Worm (Caenorhabditis elegans): ENCODE data around the gene fbxa-141.

Gene fbxa-141

DNA sequence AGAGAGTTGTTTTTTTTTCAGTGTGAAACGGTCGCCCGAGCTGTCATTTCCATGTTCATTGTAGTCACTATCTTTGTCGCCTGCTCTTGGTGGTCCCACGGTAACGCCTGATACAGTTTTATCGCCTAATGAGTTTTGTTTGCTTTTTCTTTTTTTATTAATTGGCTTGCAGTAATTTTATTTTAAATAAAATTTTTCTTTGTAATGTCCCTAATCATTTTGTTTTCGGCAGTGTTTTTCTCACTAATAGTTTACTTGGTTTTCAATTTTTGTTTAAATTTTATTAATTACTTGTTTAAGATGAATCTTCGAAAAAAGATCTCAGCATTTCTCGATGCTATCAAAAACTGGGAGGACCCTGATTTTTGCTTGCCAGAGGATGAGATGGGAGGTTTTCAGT is 47.1 kb downstream of the fbxa-141 start, which contains the start of gene M163.22:
M163.22 (plus strand) TSS at position 301 of the 400 bp plus-strand sequence.
- TF ChIP-seq nhr-12 (tag; optimal IDR thresholded peaks at IDR 0.05) (no peak), mdl-1 (tag; optimal IDR thresholded peaks at IDR 0.05) (no peak), blmp-1 (tag; optimal IDR thresholded peaks at IDR 0.05; ENCODE audit: insufficient read depth) (no peak), ama-1 (optimal IDR thresholded peaks at IDR 0.05) (no peak), lin-13 (GFP tag; optimal IDR thresholded peaks at IDR 0.05) (no peak), C34F6.9 (tag; optimal IDR thresholded peaks at IDR 0.05) (no peak), nhr-25 (tag; optimal IDR thresholded peaks at IDR 0.05) (no peak), sma-3 (GFP tag; optimal IDR thresholded peaks at IDR 0.05) (no peak), unc-55 (GFP tag; optimal IDR thresholded peaks at IDR 0.05) (no peak), crh-2 (tag; optimal IDR thresholded peaks at IDR 0.05) (no peak), nhr-77 (tag; optimal IDR thresholded peaks at IDR 0.05) (no peak), R02D3.7 (tag; optimal IDR thresholded peaks at IDR 0.05) (no peak), sem-4 (tag; optimal IDR thresholded peaks at IDR 0.05) (no peak), nhr-21 (tag; optimal IDR thresholded peaks at IDR 0.05) (no peak)

DNA sequence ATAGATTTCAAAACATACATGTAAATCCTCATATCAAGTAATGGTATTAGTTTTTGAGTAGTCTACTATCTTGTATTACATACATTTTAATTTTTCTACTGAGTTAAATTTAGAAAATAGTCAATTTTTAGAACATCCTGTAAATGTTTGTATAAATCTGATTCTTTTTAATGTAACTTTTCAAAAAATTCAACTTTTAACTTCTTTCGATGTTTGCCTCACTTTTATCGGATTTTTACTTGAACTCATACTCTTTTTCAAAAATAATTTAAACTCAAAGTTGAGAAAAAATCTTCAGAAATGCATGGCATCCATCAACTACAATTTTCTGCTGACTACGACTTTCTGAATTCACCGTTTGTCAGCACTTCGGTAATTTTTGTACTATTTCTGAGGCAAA is 48.2 kb downstream of the fbxa-141 start, which contains the start of gene M163.7:
M163.7 (plus strand) TSS at position 301 of the 400 bp plus-strand sequence.
- TF ChIP-seq snpc-4 (tag; optimal IDR thresholded peaks at IDR 0.05): no peak

Measured in whole organism, L2 larva.